Worm (Caenorhabditis elegans): ENCODE data around the gene tor-1.

tor-1 gene

ce11 chrIV:13989875-13990274, 4.3 kb upstream of the tor-1 start:
- TF ChIP-seq snpc-4 (tag; optimal IDR thresholded peaks at IDR 0.05) (peak; percentile 58), ama-1 (optimal IDR thresholded peaks at IDR 0.05) (no peak), lsy-2 (tag; optimal IDR thresholded peaks at IDR 0.05) (no peak), ztf-1 (GFP tag; conservative IDR thresholded peaks at IDR 0.05) (no peak), lin-13 (GFP tag; optimal IDR thresholded peaks at IDR 0.05) (no peak), unc-55 (GFP tag; optimal IDR thresholded peaks at IDR 0.05) (no peak), nhr-23 (tag; optimal IDR thresholded peaks at IDR 0.05) (no peak)

ce11 chrIV:13988781-13989180, 3.2 kb upstream of the tor-1 start, which contains the start of gene egl-23:
egl-23 (plus strand) TSS chrIV:13989081.
- no peak for TF ChIP-seq C34F6.9 (tag; optimal IDR thresholded peaks at IDR 0.05)
- no peak for TF ChIP-seq mdl-1 (tag; optimal IDR thresholded peaks at IDR 0.05)
- no peak for TF ChIP-seq gmeb-1 (tag; optimal IDR thresholded peaks at IDR 0.05)
- no peak for TF ChIP-seq sma-3 (GFP tag; optimal IDR thresholded peaks at IDR 0.05)
- TF ChIP-seq lin-11 (tag; optimal IDR thresholded peaks at IDR 0.05), result no peak
- no peak for TF ChIP-seq unc-62 (GFP tag; optimal IDR thresholded peaks at IDR 0.05)
- no peak for TF ChIP-seq skn-1 (tag; optimal IDR thresholded peaks at IDR 0.05)
- no peak for TF ChIP-seq ztf-4 (tag; optimal IDR thresholded peaks at IDR 0.05)
- TF ChIP-seq ztf-1 (GFP tag; conservative IDR thresholded peaks at IDR 0.05), result no peak
- no peak for TF ChIP-seq mab-5 (tag; optimal IDR thresholded peaks at IDR 0.05)
- no peak for TF ChIP-seq sma-9 (GFP tag; optimal IDR thresholded peaks at IDR 0.05)
- TF ChIP-seq sma-9 (tag; optimal IDR thresholded peaks at IDR 0.05), result no peak
- TF ChIP-seq crh-2 (tag; optimal IDR thresholded peaks at IDR 0.05), result no peak
- TF ChIP-seq alr-1 (tag; optimal IDR thresholded peaks at IDR 0.05), result no peak

- no peak for TF ChIP-seq nhr-11 (tag; optimal IDR thresholded peaks at IDR 0.05)
- no peak for TF ChIP-seq mbf-1 (tag; optimal IDR thresholded peaks at IDR 0.05)
- TF ChIP-seq elt-3 (tag; optimal IDR thresholded peaks at IDR 0.05), result no peak
- no peak for TF ChIP-seq nhr-23 (tag; optimal IDR thresholded peaks at IDR 0.05)
- TF ChIP-seq zag-1 (tag; optimal IDR thresholded peaks at IDR 0.05), result no peak
- no peak for TF ChIP-seq peb-1 (tag; optimal IDR thresholded peaks at IDR 0.05)
- TF ChIP-seq lin-11 (tag; optimal IDR thresholded peaks at IDR 0.05), result no peak
- no peak for TF ChIP-seq mab-5 (tag; optimal IDR thresholded peaks at IDR 0.05)
- no peak for TF ChIP-seq nhr-129 (tag; optimal IDR thresholded peaks at IDR 0.05)
- TF ChIP-seq skn-1 (tag; optimal IDR thresholded peaks at IDR 0.05), result no peak
- TF ChIP-seq nhr-21 (tag; optimal IDR thresholded peaks at IDR 0.05), result no peak
- no peak for TF ChIP-seq ztf-11 (tag; optimal IDR thresholded peaks at IDR 0.05)
- TF ChIP-seq ZK546.5 (tag; optimal IDR thresholded peaks at IDR 0.05), result no peak
- TF ChIP-seq fos-1 (tag; optimal IDR thresholded peaks at IDR 0.05), result no peak
- no peak for TF ChIP-seq mdl-1 (tag; optimal IDR thresholded peaks at IDR 0.05)
- TF ChIP-seq unc-55 (GFP tag; optimal IDR thresholded peaks at IDR 0.05), result no peak
- no peak for TF ChIP-seq nhr-12 (tag; optimal IDR thresholded peaks at IDR 0.05)
- no peak for TF ChIP-seq C34F6.9 (tag; optimal IDR thresholded peaks at IDR 0.05)
- TF ChIP-seq lsy-2 (tag; optimal IDR thresholded peaks at IDR 0.05), result no peak
Observed at ce11 chrIV:13984041-13984440, 1.6 kb downstream of the tor-1 start, which contains the start of gene tor-2. tor-2 (minus strand) TSS chrIV:13984141.

DNA sequence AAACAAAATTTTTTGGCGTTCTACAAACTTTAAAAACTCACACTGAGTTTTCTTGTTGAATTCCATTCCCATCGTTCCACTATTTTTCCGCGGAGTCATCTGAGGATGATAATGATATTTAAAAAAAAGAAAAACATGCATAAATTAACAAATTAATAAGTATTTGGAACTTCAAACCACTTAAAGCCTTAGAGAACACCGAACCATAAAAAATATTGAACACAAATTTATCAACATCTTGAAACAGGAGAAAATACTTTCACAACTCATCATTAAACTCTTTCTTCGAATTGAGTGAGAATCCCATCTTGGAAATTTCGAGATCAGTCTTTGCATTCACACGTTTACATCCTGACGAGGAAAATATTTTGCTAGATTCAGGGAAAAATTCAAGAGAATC, 3.2 kb downstream of the tor-1 start, which contains the start of gene gei-18:
Gene gei-18 (minus strand): TSS at position 101 of the 400 bp plus-strand sequence.
- no peak for TF ChIP-seq nhr-25 (tag; optimal IDR thresholded peaks at IDR 0.05)

DNA sequence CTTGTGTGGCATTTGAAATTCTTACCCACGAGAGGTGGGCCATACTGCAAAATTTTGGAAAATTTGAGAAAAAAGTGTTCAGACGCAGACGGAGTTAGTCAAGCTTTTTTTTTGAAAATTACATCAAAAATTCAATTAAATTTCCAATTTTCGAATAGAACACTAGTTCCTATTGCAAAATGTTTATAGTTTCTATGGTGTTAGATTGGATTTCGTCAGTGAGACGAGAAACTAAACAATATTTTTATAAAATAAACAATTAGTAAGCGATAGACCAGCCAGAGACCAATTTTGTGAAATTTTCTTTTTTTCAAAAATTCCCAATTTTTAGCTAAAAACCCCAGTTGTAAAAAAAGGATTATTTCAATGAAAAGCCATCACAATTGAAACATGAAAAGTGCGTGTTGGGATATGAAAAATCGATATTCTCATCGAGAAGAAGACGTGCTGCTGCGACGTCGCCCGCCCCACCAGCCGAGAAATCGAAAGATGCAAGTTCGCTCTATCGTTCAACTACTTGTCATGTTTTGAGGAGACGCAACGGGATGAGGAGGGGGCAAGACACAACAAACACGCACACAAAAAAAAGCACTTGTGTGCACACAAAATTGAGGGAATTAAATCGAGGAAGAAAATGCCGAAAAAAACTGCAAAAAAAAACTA, 5.7 kb downstream of the tor-1 start, which contains the start of gene dnbp-1:
Gene dnbp-1 (minus strand): TSS at position 51 of the 663 bp plus-strand sequence.
- TF ChIP-seq unc-62 (GFP tag; optimal IDR thresholded peaks at IDR 0.05) (no peak), sma-3 (GFP tag; optimal IDR thresholded peaks at IDR 0.05) (no peak), ztf-1 (GFP tag; conservative IDR thresholded peaks at IDR 0.05) (no peak), lin-13 (GFP tag; optimal IDR thresholded peaks at IDR 0.05) (peak; percentile 65), elt-3 (tag; optimal IDR thresholded peaks at IDR 0.05) (no peak), peb-1 (tag; optimal IDR thresholded peaks at IDR 0.05) (no peak), ceh-82 (tag; optimal IDR thresholded peaks at IDR 0.05) (no peak), egl-27 (tag; optimal IDR thresholded peaks at IDR 0.05) (no peak), blmp-1 (tag; optimal IDR thresholded peaks at IDR 0.05; ENCODE audit: insufficient read depth) (no peak), sem-4 (tag; optimal IDR thresholded peaks at IDR 0.05) (peak; percentile 31), nhr-12 (tag; optimal IDR thresholded peaks at IDR 0.05) (no peak), F13H6.1 (tag; optimal IDR thresholded peaks at IDR 0.05) (peak; percentile 75), C34F6.9 (tag; optimal IDR thresholded peaks at IDR 0.05) (peak; percentile 89), skn-1 (tag; optimal IDR thresholded peaks at IDR 0.05) (no peak), nhr-11 (tag; optimal IDR thresholded peaks at IDR 0.05) (no peak), snpc-4 (tag; optimal IDR thresholded peaks at IDR 0.05) (peak; percentile 78), nhr-21 (tag; optimal IDR thresholded peaks at IDR 0.05) (no peak), lin-39 (tag; optimal IDR thresholded peaks at IDR 0.05) (no peak), nhr-129 (tag; optimal IDR thresholded peaks at IDR 0.05) (peak; percentile 96), dmd-4 (tag; optimal IDR thresholded peaks at IDR 0.05) (no peak), ceh-16 (tag; optimal IDR thresholded peaks at IDR 0.05) (no peak), unc-55 (GFP tag; optimal IDR thresholded peaks at IDR 0.05) (peak; percentile 81), nhr-77 (tag; optimal IDR thresholded peaks at IDR 0.05) (no peak), sma-9 (GFP tag; optimal IDR thresholded peaks at IDR 0.05) (peak; percentile 22), sma-9 (tag; optimal IDR thresholded peaks at IDR 0.05) (no peak), fos-1 (tag; optimal IDR thresholded peaks at IDR 0.05) (peak; percentile 72), ztf-11 (tag; optimal IDR thresholded peaks at IDR 0.05) (no peak), R02D3.7 (tag; optimal IDR thresholded peaks at IDR 0.05) (no peak), lin-11 (tag; optimal IDR thresholded peaks at IDR 0.05) (no peak), elt-1 (tag; optimal IDR thresholded peaks at IDR 0.05) (no peak)

Data from whole organism, L2 larva.